Fruit fly (Drosophila melanogaster) whole organism, embryonic: Measurements from ENCODE around the gene CG11912.

Source experiments
- B-H2 ChIP-seq: fragments of 200-800 bp; sonication (Bioruptor generic); optimal IDR thresholded peaks from 2 replicates; lab custom pipeline; 2018; ENCODE audit warnings: missing biosample characterization, mild to moderate bottlenecking, missing genetic modification characterization
- Bteb2 ChIP-seq: fragments of 200-800 bp; sonication (Bioruptor generic); optimal IDR thresholded peaks from 2 replicates; lab custom pipeline; 2016; ENCODE audit warnings: missing biosample characterization, missing genetic modification characterization
- CG10267 ChIP-seq: fragments of 200-800 bp; sonication (Bioruptor generic); optimal IDR thresholded peaks from 2 replicates; lab custom pipeline; 2018; ENCODE audit warnings: missing biosample characterization, mild to moderate bottlenecking, missing genetic modification characterization, moderate library complexity
- CG10543 ChIP-seq: fragments of 200-800 bp; sonication (Bioruptor generic); optimal IDR thresholded peaks from 3 replicates; lab custom pipeline; 2017; ENCODE audit warnings: missing biosample characterization, mild to moderate bottlenecking, missing genetic modification characterization, moderate library complexity
- CG10959 ChIP-seq: fragments of 200-800 bp; sonication (Bioruptor generic); IDR thresholded peaks from 2 replicates; pipeline ENCODE4 v1.3.6; 2022; ENCODE audit warnings: missing biosample characterization, missing genetic modification characterization
- CG11504 ChIP-seq: fragments of 200-800 bp; sonication (Bioruptor generic); optimal IDR thresholded peaks from 3 replicates; lab custom pipeline; 2019; ENCODE audit warnings: missing biosample characterization, mild to moderate bottlenecking, missing genetic modification characterization, moderate library complexity
- CG12391 ChIP-seq: fragments of 200-800 bp; sonication (Bioruptor generic); optimal IDR thresholded peaks from 3 replicates; lab custom pipeline; 2018; ENCODE audit warnings: missing biosample characterization, mild to moderate bottlenecking, missing genetic modification characterization, moderate library complexity
- CG14710 ChIP-seq: fragments of 200-800 bp; sonication (Bioruptor generic); optimal IDR thresholded peaks from 3 replicates; lab custom pipeline; 2019; ENCODE audit warnings: missing biosample characterization, mild to moderate bottlenecking, missing genetic modification characterization, moderate library complexity
- CG15696 ChIP-seq: fragments of 200-800 bp; sonication (Bioruptor generic); optimal IDR thresholded peaks from 2 replicates; lab custom pipeline; 2019; ENCODE audit warnings: missing biosample characterization, mild to moderate bottlenecking, missing genetic modification characterization, moderate library complexity
- CG1602 ChIP-seq: fragments of 200-800 bp; sonication (Bioruptor generic); optimal IDR thresholded peaks from 3 replicates; lab custom pipeline; 2016; ENCODE audit warnings: missing biosample characterization, missing genetic modification characterization
- CG17361 ChIP-seq: fragments of 200-800 bp; sonication (Bioruptor generic); IDR thresholded peaks from 3 replicates; pipeline ENCODE4 v1.3.6; 2022; ENCODE audit warnings: missing biosample characterization, missing genetic modification characterization
- CG18599 ChIP-seq: fragments of 200-800 bp; sonication (Bioruptor generic); optimal IDR thresholded peaks from 3 replicates; lab custom pipeline; 2017; ENCODE audit warnings: missing biosample characterization, missing genetic modification characterization, mild to moderate bottlenecking, moderate library complexity, missing genetic modification reagents
- CG18764 ChIP-seq: fragments of 200-800 bp; sonication (Bioruptor generic); optimal IDR thresholded peaks from 3 replicates; lab custom pipeline; 2016; ENCODE audit warnings: missing biosample characterization, missing genetic modification characterization
- CG30020 ChIP-seq: fragments of 200-800 bp; optimal IDR thresholded peaks from 2 replicates; lab custom pipeline; 2019; ENCODE audit warnings: missing biosample characterization, mild to moderate bottlenecking, missing genetic modification characterization, moderate library complexity
- CG32772 ChIP-seq: fragments of 200-800 bp; sonication (Bioruptor generic); IDR thresholded peaks from 2 replicates; pipeline ENCODE4 v1.3.6; 2022; ENCODE audit warnings: missing biosample characterization, missing genetic modification characterization
- CG3281 ChIP-seq: fragments of 200-800 bp; sonication (Bioruptor generic); optimal IDR thresholded peaks from 3 replicates; lab custom pipeline; 2017; ENCODE audit warnings: missing biosample characterization, mild to moderate bottlenecking, missing genetic modification characterization
- CG33213 ChIP-seq: fragments of 200-800 bp; sonication (Bioruptor generic); optimal IDR thresholded peaks from 3 replicates; lab custom pipeline; 2016; ENCODE audit warnings: missing biosample characterization, missing genetic modification characterization
- CG33557 ChIP-seq: fragments of 200-800 bp; sonication (Bioruptor generic); optimal IDR thresholded peaks from 2 replicates; lab custom pipeline; 2019; ENCODE audit warnings: missing biosample characterization, mild to moderate bottlenecking, missing genetic modification characterization, moderate library complexity
- CG34224 ChIP-seq: fragments of 200-800 bp; sonication (Bioruptor generic); IDR thresholded peaks from 3 replicates; pipeline ENCODE4 v1.3.6; 2022; ENCODE audit warnings: missing biosample characterization, missing genetic modification characterization; ENCODE audit not compliant: partially characterized antibody
- CG34376 ChIP-seq: fragments of 200-800 bp; sonication (Bioruptor generic); optimal IDR thresholded peaks from 2 replicates; lab custom pipeline; 2018; ENCODE audit warnings: missing biosample characterization, mild to moderate bottlenecking, missing genetic modification characterization
- CG34422 ChIP-seq: fragments of 200-800 bp; sonication (Bioruptor generic); IDR thresholded peaks from 3 replicates; pipeline ENCODE4 v1.3.6; 2022; ENCODE audit warnings: missing biosample characterization, missing genetic modification characterization
- CG5953 ChIP-seq: fragments of 200-800 bp; sonication (Bioruptor generic); IDR thresholded peaks from 2 replicates; pipeline ENCODE4 v1.3.6; 2022; ENCODE audit warnings: missing biosample characterization, missing genetic modification characterization
- CG6175 ChIP-seq: fragments of 200-800 bp; sonication (Bioruptor generic); IDR thresholded peaks from 3 replicates; pipeline ENCODE4 v1.3.6; 2022; ENCODE audit warnings: missing biosample characterization, missing genetic modification characterization
- CG8924 ChIP-seq: fragments of 200-800 bp; optimal IDR thresholded peaks from 3 replicates; lab custom pipeline; 2019; ENCODE audit warnings: missing biosample characterization, mild to moderate bottlenecking, missing genetic modification characterization, moderate library complexity
- Deaf1 ChIP-seq: fragments of 200-800 bp; optimal IDR thresholded peaks from 3 replicates; lab custom pipeline; 2019; ENCODE audit warnings: missing biosample characterization, mild to moderate bottlenecking, missing genetic modification characterization, moderate library complexity
- Dll ChIP-seq: fragments of 200-800 bp; sonication (Bioruptor generic); IDR thresholded peaks from 4 replicates; pipeline ENCODE4 v1.3.6; 2022; ENCODE audit warnings: missing biosample characterization, missing genetic modification characterization; ENCODE audit not compliant: partially characterized antibody
- Dp ChIP-seq: fragments of 200-800 bp; sonication (Bioruptor generic); optimal IDR thresholded peaks from 2 replicates; lab custom pipeline; 2018; ENCODE audit warnings: missing biosample characterization, mild to moderate bottlenecking, missing genetic modification characterization, moderate library complexity
- Hr3 ChIP-seq: fragments of 200-800 bp; sonication (Bioruptor generic); optimal IDR thresholded peaks from 3 replicates; lab custom pipeline; 2016; ENCODE audit warnings: missing biosample characterization, missing genetic modification characterization
- Meics ChIP-seq: fragments of 200-800 bp; sonication (Bioruptor generic); optimal IDR thresholded peaks from 2 replicates; lab custom pipeline; 2017; ENCODE audit warnings: missing biosample characterization, mild to moderate bottlenecking, missing genetic modification characterization
- Nf-YB ChIP-seq: fragments of 200-800 bp; sonication (Bioruptor generic); optimal IDR thresholded peaks from 3 replicates; lab custom pipeline; 2019; ENCODE audit warnings: missing biosample characterization, mild to moderate bottlenecking, missing genetic modification characterization, moderate library complexity
- Nf-YC ChIP-seq: fragments of 200-800 bp; optimal IDR thresholded peaks from 3 replicates; lab custom pipeline; 2019; ENCODE audit warnings: missing biosample characterization, mild to moderate bottlenecking, missing genetic modification characterization, moderate library complexity
- Ravus ChIP-seq: fragments of 200-800 bp; sonication (Bioruptor generic); IDR thresholded peaks from 2 replicates; pipeline ENCODE4 v1.3.6; 2022; ENCODE audit warnings: missing biosample characterization, missing genetic modification characterization
- Ssrp ChIP-seq: fragments of 200-800 bp; sonication (Bioruptor generic); optimal IDR thresholded peaks from 2 replicates; lab custom pipeline; 2018; ENCODE audit warnings: missing biosample characterization, mild to moderate bottlenecking, missing genetic modification characterization, moderate library complexity
- bbx ChIP-seq: fragments of 200-800 bp; sonication (Bioruptor generic); IDR thresholded peaks from 2 replicates; pipeline ENCODE4 v1.3.6; 2022; ENCODE audit warnings: missing biosample characterization, missing genetic modification characterization; ENCODE audit not compliant: partially characterized antibody
- cad ChIP-seq: fragments of >200 bp; optimal IDR thresholded peaks from 2 replicates; lab custom pipeline; 2017; ENCODE audit warnings: missing biosample characterization, missing genetic modification characterization
- crp ChIP-seq, 2 experiments: fragments of 200-800 bp; sonication (Bioruptor generic); optimal IDR thresholded peaks; 2 replicates in 1 of 2; 3 replicates in 1 of 2; lab custom pipeline; 2017; ENCODE audit warnings: missing biosample characterization in 2 of 2, missing genetic modification characterization in 2 of 2, mild to moderate bottlenecking in 1 of 2, moderate library complexity in 1 of 2
- cwo ChIP-seq: fragments of 200-800 bp; sonication (Bioruptor generic); optimal IDR thresholded peaks from 3 replicates; lab custom pipeline; 2017; ENCODE audit warnings: missing biosample characterization, missing genetic modification characterization, mild to moderate bottlenecking, moderate library complexity, missing genetic modification reagents
- emc ChIP-seq: fragments of 200-800 bp; sonication (Bioruptor generic); optimal IDR thresholded peaks from 2 replicates; lab custom pipeline; 2016; ENCODE audit warnings: missing biosample characterization, missing genetic modification characterization
- eyg ChIP-seq: fragments of 200-800 bp; sonication (Bioruptor generic); optimal IDR thresholded peaks from 3 replicates; lab custom pipeline; 2016; ENCODE audit warnings: missing biosample characterization, missing genetic modification characterization
- gcm ChIP-seq: fragments of 200-800 bp; sonication (Bioruptor generic); optimal IDR thresholded peaks from 2 replicates; lab custom pipeline; 2019; ENCODE audit warnings: missing biosample characterization, mild to moderate bottlenecking, missing genetic modification characterization, moderate library complexity
- grau ChIP-seq: fragments of 200-800 bp; optimal IDR thresholded peaks from 3 replicates; lab custom pipeline; 2019; ENCODE audit warnings: missing biosample characterization, mild to moderate bottlenecking, missing genetic modification characterization, moderate library complexity
- inv ChIP-seq: fragments of 200-800 bp; sonication (Bioruptor generic); IDR thresholded peaks from 2 replicates; pipeline ENCODE4 v1.3.6; 2022; ENCODE audit warnings: missing biosample characterization, missing genetic modification characterization; ENCODE audit not compliant: partially characterized antibody
- mld ChIP-seq: fragments of 200-800 bp; sonication (Bioruptor generic); IDR thresholded peaks from 3 replicates; pipeline ENCODE4 v1.3.6; 2022; ENCODE audit warnings: missing biosample characterization, missing genetic modification characterization; ENCODE audit not compliant: partially characterized antibody
- nerfin-1 ChIP-seq: fragments of 200-800 bp; sonication (Bioruptor generic); optimal IDR thresholded peaks from 3 replicates; lab custom pipeline; 2019; ENCODE audit warnings: missing biosample characterization, mild to moderate bottlenecking, missing genetic modification characterization, moderate library complexity
- row ChIP-seq: fragments of 200-800 bp; sonication (Bioruptor generic); IDR thresholded peaks from 3 replicates; pipeline ENCODE4 v1.3.6; 2022; ENCODE audit warnings: missing biosample characterization, missing genetic modification characterization
- run ChIP-seq: fragments of 200-800 bp; sonication (Bioruptor generic); optimal IDR thresholded peaks from 3 replicates; lab custom pipeline; 2018; ENCODE audit warnings: missing biosample characterization, mild to moderate bottlenecking, missing genetic modification characterization
- salm ChIP-seq: fragments of 200-800 bp; sonication (Bioruptor generic); optimal IDR thresholded peaks from 2 replicates; lab custom pipeline; 2018; ENCODE audit warnings: missing biosample characterization, mild to moderate bottlenecking, missing genetic modification characterization
- sug ChIP-seq: fragments of 200-800 bp; optimal IDR thresholded peaks from 2 replicates; lab custom pipeline; 2019; ENCODE audit warnings: missing biosample characterization, mild to moderate bottlenecking, missing genetic modification characterization, moderate library complexity
- twi ChIP-seq: fragments of 200-800 bp; optimal IDR thresholded peaks from 2 replicates; lab custom pipeline; 2019; ENCODE audit warnings: missing biosample characterization, mild to moderate bottlenecking, missing genetic modification characterization, moderate library complexity
- vfl ChIP-seq: fragments of 200-800 bp; sonication (Bioruptor generic); optimal IDR thresholded peaks from 2 replicates; lab custom pipeline; 2016; ENCODE audit warnings: missing biosample characterization, missing genetic modification characterization

The CG11912 gene

dm6 chr2L:273603-274002 lies 45.5 kb downstream of the CG11912 start, which contains the start of the genes mbm and CG11555 (continued):
- TF ChIP-seq cad (no peak), inv (GFP tag; lab: Robert Waterston, UW) (no peak), CG18764 (no peak), gcm (GFP tag; lab: Kevin White, UChicago) (peak; percentile 10), Dll (peak; percentile 74), B-H2 (GFP tag; lab: Kevin White, UChicago) (peak; percentile 56), Nf-YC (tag; lab: Kevin White, UChicago) (peak; percentile 74), Deaf1 (tag; lab: Kevin White, UChicago) (peak; percentile 20), Hr3 (GFP tag; lab: Kevin White, UChicago) (peak; percentile 10), CG15696 (tag; lab: Kevin White, UChicago) (peak; percentile 1), crp (GFP tag; optimal IDR thresholded peaks at IDR 0.05; lab: Kevin White, UChicago) (peak in 1 of 2 experiments; percentile 43), CG14710 (tag; lab: Kevin White, UChicago) (peak; percentile 55), Meics (peak; percentile 40), CG34224 (peak; percentile 53; the same call in 2 of the 3 replicates), Bteb2 (GFP tag; lab: Kevin White, UChicago) (no peak), nerfin-1 (tag; lab: Kevin White, UChicago) (peak; percentile 36), CG8924 (peak; percentile 61), CG6175 (GFP tag; lab: Robert Waterston, UW) (no peak), mld (GFP tag; lab: Robert Waterston, UW) (no peak; the same call in 2 of the 3 replicates), sug (peak; percentile 57), CG34422 (GFP tag; lab: Robert Waterston, UW) (peak; percentile 21; the same call in 1 of the 3 replicates), CG3281 (peak; percentile 47), Dp (GFP tag; lab: Kevin White, UChicago) (peak; percentile 25), salm (tag; lab: Kevin White, UChicago) (no peak), row (GFP tag; lab: Robert Waterston, UW) (peak; percentile 80), Nf-YB (peak; percentile 44), Ravus (no peak), CG33213 (no peak), Ssrp (tag; lab: Kevin White, UChicago) (no peak), CG10543 (GFP tag; lab: Kevin White, UChicago) (peak; percentile 11), CG30020 (peak; percentile 59), CG33557 (GFP tag; lab: Kevin White, UChicago) (peak; percentile 24), twi (peak; percentile 44), CG34376 (GFP tag; lab: Kevin White, UChicago) (no peak), vfl (GFP tag; lab: Kevin White, UChicago) (no peak), emc (GFP tag; lab: Kevin White, UChicago) (no peak), CG5953 (no peak), grau (tag; lab: Kevin White, UChicago) (peak; percentile 60), run (tag; lab: Kevin White, UChicago) (peak; percentile 36), eyg (no peak), CG17361 (GFP tag; lab: Robert Waterston, UW) (peak; percentile 44; the same call in 1 of the 3 replicates), cwo (peak; percentile 81), CG10959 (no peak), CG18599 (GFP tag; lab: Kevin White, UChicago) (peak; percentile 34), CG10267 (peak; percentile 6), bbx (GFP tag; lab: Robert Waterston, UW) (peak; percentile 29), CG1602 (no peak), CG11504 (peak; percentile 49), CG12391 (tag; lab: Kevin White, UChicago) (peak; percentile 60), CG32772 (GFP tag; lab: Robert Waterston, UW) (no peak)
